Worm (Caenorhabditis elegans) whole organism, L1 larva: ENCODE data around the gene F55E10.4.

Source experiments
- aha-1 ChIP-seq: fragments of 150-350 bp; optimal IDR thresholded peaks from 2 replicates; lab custom pipeline; 2014; ENCODE audit warnings: missing biosample characterization, missing genetic modification characterization
- ceh-82 ChIP-seq, 3 experiments: fragments of 150-350 bp in 1 of 3; sonication (generic microtip) in 2 of 3; optimal IDR thresholded peaks; 2 replicates each; lab custom pipeline; 2014 to 2017; ENCODE audit warnings: missing biosample characterization in 3 of 3, missing genetic modification characterization in 3 of 3
- efl-1 ChIP-seq, 4 experiments: fragments of 150-350 bp; optimal IDR thresholded peaks in 3 of 4; peaks in 1 of 4; 1 replicate in 1 of 4; 2 replicates in 3 of 4; lab custom pipeline; 2014; ENCODE audit warnings: missing biosample characterization in 2 of 4, missing genetic modification characterization in 2 of 4, missing genetic modification reagents in 2 of 4
- fos-1 ChIP-seq: fragments of 150-350 bp; optimal IDR thresholded peaks from 2 replicates; lab custom pipeline; 2014; ENCODE audit warnings: missing biosample characterization, missing genetic modification characterization
- nhr-20 ChIP-seq: sonication (generic microtip); optimal IDR thresholded peaks from 2 replicates; lab custom pipeline; 2016; ENCODE audit warnings: mild to moderate bottlenecking, missing genetic modification characterization, missing compliant biosample characterization
- nhr-237 ChIP-seq: fragments of 150-350 bp; optimal IDR thresholded peaks from 2 replicates; lab custom pipeline; 2014; ENCODE audit warnings: missing biosample characterization, missing genetic modification characterization
- nhr-77 ChIP-seq: fragments of 150-350 bp; optimal IDR thresholded peaks from 2 replicates; lab custom pipeline; 2014; ENCODE audit warnings: missing biosample characterization, missing genetic modification characterization
- ztf-11 ChIP-seq, 2 experiments: sonication (generic microtip); optimal IDR thresholded peaks; 2 replicates each; lab custom pipeline; 2016 to 2017; ENCODE audit warnings: missing genetic modification characterization in 2 of 2, missing biosample characterization in 1 of 2, missing compliant biosample characterization in 1 of 2

- TF ChIP-seq nhr-77 (no peak), ceh-82 (tag; optimal IDR thresholded peaks at IDR 0.05; lab: Kevin White, UChicago) (no peak), ztf-11 (tag; optimal IDR thresholded peaks at IDR 0.05; lab: Kevin White, UChicago) (no peak), aha-1 (tag; lab: Kevin White, UChicago) (no peak), efl-1 (optimal IDR thresholded peaks at IDR 0.05; lab: Kevin White, UChicago) (no peak), efl-1 (GFP tag; optimal IDR thresholded peaks at IDR 0.05 in 1 of 2; lab: Kevin White, UChicago) (no peak), fos-1 (tag; lab: Kevin White, UChicago) (no peak), nhr-20 (tag; lab: Kevin White, UChicago) (no peak), nhr-237 (tag; lab: Kevin White, UChicago) (no peak)
These were observed 20.1 kb downstream of the F55E10.4 start, which contains the start of gene R09F10.5 for ce11 chrX:8307600-8307999.
